Worm (Caenorhabditis elegans) whole organism, L3 larva: ENCODE measurements around the gene nas-21.
"Not testable (repeated sequence)": the region's sequence is repeated elsewhere in the genome, so short reads cannot be mapped to it uniquely, and the experiment has no call there.

Experiments
- ZK546.5 ChIP-seq: sonication (generic microtip); optimal IDR thresholded peaks from 2 replicates; lab custom pipeline; 2017; ENCODE audit warnings: missing biosample characterization, missing genetic modification characterization
- aly-2 ChIP-seq: fragments of 150-350 bp; optimal IDR thresholded peaks from 2 replicates; lab custom pipeline; 2014; ENCODE audit warnings: missing biosample characterization, missing genetic modification characterization
- ama-1 ChIP-seq: fragments of 150-350 bp; optimal IDR thresholded peaks from 2 replicates; lab custom pipeline; 2018
- ceh-28 ChIP-seq: fragments of 150-350 bp; optimal IDR thresholded peaks from 2 replicates; lab custom pipeline; 2014; ENCODE audit warnings: missing biosample characterization, missing genetic modification reagents, missing genetic modification characterization
- ceh-82 ChIP-seq: fragments of 150-350 bp; optimal IDR thresholded peaks from 2 replicates; lab custom pipeline; 2014; ENCODE audit warnings: missing biosample characterization, missing genetic modification characterization
- ceh-9 ChIP-seq: sonication (generic microtip); optimal IDR thresholded peaks from 2 replicates; lab custom pipeline; 2018; ENCODE audit warnings: missing biosample characterization, missing genetic modification characterization
- daf-12 ChIP-seq: fragments of 150-350 bp; optimal IDR thresholded peaks from 2 replicates; lab custom pipeline; 2014; ENCODE audit warnings: missing biosample characterization, missing genetic modification reagents, missing genetic modification characterization
- egl-27 ChIP-seq: sonication (generic microtip); optimal IDR thresholded peaks from 4 replicates; lab custom pipeline; 2017; ENCODE audit warnings: missing biosample characterization, missing genetic modification reagents, missing genetic modification characterization
- elt-2 ChIP-seq: sonication (generic microtip); optimal IDR thresholded peaks from 2 replicates; lab custom pipeline; 2016; ENCODE audit warnings: missing genetic modification reagents, mild to moderate bottlenecking, missing genetic modification characterization, missing compliant biosample characterization
- elt-3 ChIP-seq, 3 experiments: fragments of 150-350 bp in 1 of 3; sonication (generic microtip) in 2 of 3; optimal IDR thresholded peaks; 2 replicates in 2 of 3; 4 replicates in 1 of 3; lab custom pipeline; 2014 to 2017; ENCODE audit warnings: missing biosample characterization in 3 of 3, missing genetic modification characterization in 3 of 3
- eor-1 ChIP-seq, 2 experiments: fragments of 150-350 bp; optimal IDR thresholded peaks; 2 replicates each; lab custom pipeline; 2014 to 2018; ENCODE audit warnings: missing biosample characterization in 2 of 2, missing genetic modification characterization in 2 of 2
- fos-1 ChIP-seq: fragments of 150-350 bp; optimal IDR thresholded peaks from 2 replicates; lab custom pipeline; 2014; ENCODE audit warnings: missing biosample characterization, missing genetic modification characterization
- jun-1 ChIP-seq: fragments of 150-350 bp; optimal IDR thresholded peaks from 2 replicates; lab custom pipeline; 2014; ENCODE audit warnings: missing biosample characterization, missing genetic modification reagents, missing genetic modification characterization
- lsy-12 ChIP-seq: sonication (generic microtip); optimal IDR thresholded peaks from 2 replicates; lab custom pipeline; 2016; ENCODE audit warnings: mild to moderate bottlenecking, missing genetic modification characterization, missing compliant biosample characterization
- mdl-1 ChIP-seq: fragments of 150-350 bp; optimal IDR thresholded peaks from 2 replicates; lab custom pipeline; 2014; ENCODE audit warnings: missing biosample characterization, missing genetic modification characterization
- nhr-11 ChIP-seq: fragments of 150-350 bp; optimal IDR thresholded peaks from 2 replicates; lab custom pipeline; 2014; ENCODE audit warnings: missing biosample characterization, missing genetic modification characterization
- nhr-12 ChIP-seq: fragments of 150-350 bp; optimal IDR thresholded peaks from 2 replicates; lab custom pipeline; 2014; ENCODE audit warnings: missing biosample characterization, missing genetic modification characterization
- nhr-23 ChIP-seq: fragments of 150-350 bp; optimal IDR thresholded peaks from 2 replicates; lab custom pipeline; 2014; ENCODE audit warnings: missing biosample characterization, missing genetic modification reagents, missing genetic modification characterization
- nhr-237 ChIP-seq: fragments of 150-350 bp; optimal IDR thresholded peaks from 2 replicates; lab custom pipeline; 2014; ENCODE audit warnings: missing biosample characterization, missing genetic modification characterization
- nhr-25 ChIP-seq: sonication (generic microtip); optimal IDR thresholded peaks from 2 replicates; lab custom pipeline; 2017; ENCODE audit warnings: missing biosample characterization, missing genetic modification characterization
- nhr-28 ChIP-seq: fragments of 150-350 bp; optimal IDR thresholded peaks from 2 replicates; lab custom pipeline; 2014; ENCODE audit warnings: missing biosample characterization, missing genetic modification characterization
- nhr-43 ChIP-seq: sonication (generic microtip); optimal IDR thresholded peaks from 2 replicates; lab custom pipeline; 2016; ENCODE audit warnings: mild to moderate bottlenecking, missing genetic modification characterization, missing compliant biosample characterization; ENCODE audit not compliant: poor library complexity, severe bottlenecking
- nhr-67 ChIP-seq: fragments of 150-350 bp; optimal IDR thresholded peaks from 2 replicates; lab custom pipeline; 2014; ENCODE audit warnings: missing biosample characterization, missing genetic modification characterization
- nhr-76 ChIP-seq: fragments of 150-350 bp; sonication (generic microtip); optimal IDR thresholded peaks from 5 replicates; lab custom pipeline; 2014; ENCODE audit warnings: missing biosample characterization, missing genetic modification characterization
- nhr-77 ChIP-seq: fragments of 150-350 bp; optimal IDR thresholded peaks from 2 replicates; lab custom pipeline; 2014; ENCODE audit warnings: missing biosample characterization, missing genetic modification characterization
- pha-4 ChIP-seq: fragments of 150-350 bp; optimal IDR thresholded peaks from 2 replicates; lab custom pipeline; 2014; ENCODE audit warnings: missing biosample characterization, missing genetic modification reagents, missing genetic modification characterization
- pqm-1 ChIP-seq: fragments of 150-350 bp; optimal IDR thresholded peaks from 2 replicates; lab custom pipeline; 2017; ENCODE audit warnings: missing biosample characterization, missing genetic modification characterization, inconsistent platforms
- skn-1 ChIP-seq: fragments of 150-350 bp; optimal IDR thresholded peaks from 2 replicates; lab custom pipeline; 2014; ENCODE audit warnings: missing biosample characterization, missing genetic modification characterization
- unc-39 ChIP-seq: sonication (generic microtip); optimal IDR thresholded peaks from 4 replicates; lab custom pipeline; 2017; ENCODE audit warnings: missing biosample characterization, missing genetic modification characterization
- unc-62 ChIP-seq: fragments of 150-350 bp; sonication (generic microtip); optimal IDR thresholded peaks from 4 replicates; lab custom pipeline; 2014; ENCODE audit warnings: missing biosample characterization, missing genetic modification reagents, missing genetic modification characterization
- zag-1 ChIP-seq: fragments of 150-350 bp; optimal IDR thresholded peaks from 2 replicates; lab custom pipeline; 2014; ENCODE audit warnings: missing biosample characterization, missing genetic modification characterization
- ztf-11 ChIP-seq: fragments of 150-350 bp; optimal IDR thresholded peaks from 2 replicates; lab custom pipeline; 2014; ENCODE audit warnings: missing biosample characterization, missing genetic modification characterization

The nas-21 gene

DNA sequence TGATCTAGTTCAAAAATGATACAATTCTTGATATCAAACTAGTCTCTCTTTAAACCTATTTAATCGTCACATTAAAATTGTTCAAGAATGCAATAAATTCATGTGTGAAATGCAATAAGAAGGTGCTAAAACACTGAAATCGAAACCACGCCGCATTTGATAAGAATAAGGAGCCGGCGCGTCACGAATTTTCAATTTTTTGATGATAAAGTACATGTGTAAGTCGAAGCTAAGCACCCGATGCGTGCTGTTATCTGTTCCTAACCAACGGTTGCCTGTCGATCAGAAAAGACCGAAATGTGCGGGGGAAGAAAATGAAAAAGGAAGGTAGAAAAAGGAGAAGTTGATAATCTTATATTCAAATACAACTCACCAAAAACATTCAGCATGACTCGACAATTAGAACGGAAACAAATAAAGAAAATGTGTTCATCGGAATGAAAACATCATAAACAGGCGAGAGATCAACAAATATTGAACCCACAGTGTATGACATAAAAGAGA, 2.1 kb upstream of the nas-21 start, which contains the start of gene aat-6:
Gene aat-6 (minus strand): TSS at position 454 of the 504 bp plus-strand sequence.
- TF ChIP-seq pqm-1 (tag; lab: Kevin White, UChicago) (peak; percentile 86), jun-1 (peak; percentile 37), nhr-67 (tag; lab: Kevin White, UChicago) (no peak), elt-2 (tag; lab: Kevin White, UChicago) (peak; percentile 97), skn-1 (no peak)

DNA sequence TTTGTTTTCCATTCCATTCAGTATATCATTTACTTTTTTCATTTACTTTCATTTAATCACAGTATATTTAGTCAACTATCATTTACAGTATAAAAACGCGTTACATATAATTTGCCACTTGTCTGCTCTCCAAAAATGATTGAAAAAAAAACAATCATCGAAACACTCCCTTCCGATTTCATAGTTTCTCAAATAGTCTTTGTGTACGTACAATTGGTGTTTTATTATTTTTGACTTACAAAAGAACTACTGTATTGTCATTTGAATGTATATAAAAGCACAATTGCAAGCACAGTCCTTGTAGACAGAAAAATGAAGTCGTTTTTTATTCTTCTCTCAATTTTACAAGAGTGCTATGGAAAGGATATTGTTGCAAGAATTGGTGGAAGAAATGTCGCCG, 2.0 kb downstream of the nas-21 start, which contains the start of gene nas-22:
Gene nas-22 (plus strand): TSS at position 301 of the 400 bp plus-strand sequence.
- no peak for TF ChIP-seq nhr-25 (tag; lab: Kevin White, UChicago)
- TF ChIP-seq ZK546.5 (tag; lab: Kevin White, UChicago): no peak
- TF ChIP-seq elt-3 (tag; optimal IDR thresholded peaks at IDR 0.05; lab: Kevin White, UChicago): no peak
- TF ChIP-seq unc-39 (tag; lab: Kevin White, UChicago): no peak
- TF ChIP-seq unc-62 (GFP tag; lab: Kevin White, UChicago): no peak

DNA sequence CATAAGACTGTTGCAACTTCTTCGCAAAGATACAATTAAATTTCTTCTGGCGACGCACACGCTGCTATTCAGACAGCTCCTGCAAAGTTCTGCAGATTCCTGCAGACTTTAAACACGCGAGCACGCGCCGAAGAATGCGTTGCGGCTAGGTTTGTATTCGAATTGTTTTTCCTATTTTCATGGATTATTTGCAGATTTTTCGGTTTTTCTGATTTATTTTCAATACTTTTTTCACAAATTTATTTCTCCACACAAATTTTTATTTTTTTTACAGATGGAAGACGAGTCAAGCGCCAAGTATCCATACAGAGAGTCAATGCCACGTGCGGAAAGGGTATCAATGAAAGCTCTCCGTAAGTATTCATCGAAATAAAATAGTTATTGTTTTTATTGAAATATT, 3.3 kb downstream of the nas-21 start, which contains the start of gene T11F9.7:
Gene T11F9.7 (plus strand): TSS at position 301 of the 400 bp plus-strand sequence.
- not testable (repeated sequence) for TF ChIP-seq unc-62 (GFP tag; lab: Kevin White, UChicago); nhr-28 (tag; lab: Kevin White, UChicago); eor-1 (tag; optimal IDR thresholded peaks at IDR 0.05; lab: Kevin White, UChicago)

DNA sequence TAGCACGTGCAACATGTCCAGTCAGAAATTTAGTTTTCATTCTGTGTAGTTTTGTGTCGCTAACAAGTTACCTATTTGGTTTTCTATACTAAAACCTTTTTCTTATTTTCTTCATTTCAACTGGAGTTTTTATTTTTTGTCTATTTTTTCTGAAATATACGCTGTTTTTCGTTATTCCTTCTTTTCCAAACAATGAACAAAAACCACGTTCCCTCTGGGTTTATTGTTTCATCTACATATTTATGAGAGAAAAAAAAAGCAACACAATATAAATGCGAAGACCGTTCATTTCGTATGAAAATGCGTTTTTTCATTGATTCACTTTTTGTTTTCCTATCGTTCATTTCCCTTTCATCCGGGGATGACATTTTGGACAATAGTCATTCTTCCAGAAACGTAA, 7.0 kb downstream of the nas-21 start, which contains the start of gene T11F9.22:
Gene T11F9.22 (plus strand): TSS at position 301 of the 400 bp plus-strand sequence.
- TF ChIP-seq nhr-11: no peak
- no peak for TF ChIP-seq ama-1
- no peak for TF ChIP-seq nhr-77
- TF ChIP-seq elt-3 (tag; optimal IDR thresholded peaks at IDR 0.05; lab: Kevin White, UChicago): no peak
- no peak for TF ChIP-seq egl-27
- no peak for TF ChIP-seq ztf-11 (tag; lab: Kevin White, UChicago)

DNA sequence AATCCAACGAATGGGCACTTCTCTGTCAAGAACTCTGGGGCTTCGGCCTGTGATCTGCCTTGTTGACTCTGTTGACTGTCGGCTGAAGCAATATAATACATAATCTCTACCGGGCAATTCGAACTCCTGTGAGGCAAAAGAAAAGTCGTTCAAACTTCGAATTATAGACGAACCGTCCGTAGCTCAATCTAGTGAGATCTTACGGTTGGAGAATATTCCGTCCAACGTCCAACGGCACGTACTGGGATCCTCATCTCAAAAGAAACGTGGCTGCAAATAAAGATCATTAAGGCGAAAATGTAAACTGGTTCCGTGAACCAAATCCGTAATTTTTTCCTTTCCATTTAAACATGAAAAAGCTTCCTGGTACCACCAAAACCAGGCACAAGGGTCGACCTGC, 8.4 kb downstream of the nas-21 start, which contains the start of gene T11F9.14:
Gene T11F9.14 (minus strand): TSS at position 101 of the 400 bp plus-strand sequence.
- not testable (repeated sequence) for TF ChIP-seq aly-2 (tag; lab: Kevin White, UChicago); ceh-28; nhr-23

DNA sequence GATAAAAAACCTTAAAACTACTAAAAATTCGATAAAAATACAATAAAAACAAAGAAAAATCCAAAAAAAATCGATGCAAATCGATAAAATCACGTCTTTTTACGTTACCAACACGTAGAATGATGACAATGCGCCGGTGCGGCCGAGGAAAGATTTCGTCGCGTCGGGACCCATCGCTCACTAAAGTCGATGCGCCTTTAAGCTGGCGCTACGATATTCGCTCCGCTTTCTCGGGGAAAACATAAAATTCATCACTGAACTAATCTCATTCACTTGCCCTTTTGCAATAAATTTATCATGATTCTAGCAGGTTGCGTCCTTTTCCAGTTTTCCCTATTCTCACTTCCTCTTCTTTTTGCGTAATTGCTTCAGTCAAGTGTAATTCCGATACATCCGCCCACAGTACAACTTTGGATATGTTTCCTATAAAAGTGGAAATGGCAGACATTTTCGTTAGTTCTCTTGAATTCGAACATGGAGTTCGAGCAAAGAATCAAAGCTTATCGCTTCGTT, 11.3 kb downstream of the nas-21 start, which contains the start of gene col-157:
Gene col-157 (plus strand): TSS at position 463 of the 513 bp plus-strand sequence.
- TF ChIP-seq ceh-82; nhr-23; nhr-237 (tag; lab: Kevin White, UChicago): not testable (repeated sequence)

DNA sequence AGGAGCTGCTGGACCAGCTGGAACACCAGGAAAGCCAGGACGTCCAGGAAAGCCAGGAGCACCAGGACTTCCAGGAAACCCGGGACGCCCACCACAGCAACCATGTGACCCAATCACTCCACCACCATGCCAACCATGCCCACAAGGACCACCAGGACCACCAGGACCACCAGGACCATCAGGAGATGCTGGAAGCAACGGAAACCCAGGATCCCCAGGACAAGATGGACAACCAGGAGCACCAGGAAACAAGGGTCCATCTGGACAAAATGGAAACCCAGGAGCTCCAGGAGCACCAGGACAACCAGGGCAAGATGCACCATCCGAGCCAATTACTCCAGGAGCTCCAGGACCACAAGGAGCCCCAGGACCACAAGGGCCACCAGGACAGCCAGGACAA, 12.0 kb downstream of the nas-21 start:
- TF ChIP-seq unc-62 (GFP tag; lab: Kevin White, UChicago) (no peak), nhr-23 (no peak), daf-12 (tag; lab: Kevin White, UChicago) (no peak), nhr-25 (tag; lab: Kevin White, UChicago) (no peak), nhr-12 (tag; lab: Kevin White, UChicago) (no peak), pqm-1 (tag; lab: Kevin White, UChicago) (no peak), ceh-9 (tag; lab: Kevin White, UChicago) (no peak), fos-1 (tag; lab: Kevin White, UChicago) (no peak), mdl-1 (tag; lab: Kevin White, UChicago) (no peak), nhr-43 (tag; lab: Kevin White, UChicago) (no peak), lsy-12 (tag; lab: Kevin White, UChicago) (no peak), skn-1 (no peak), nhr-76 (tag; lab: Kevin White, UChicago) (no peak), zag-1 (tag; lab: Kevin White, UChicago) (no peak), pha-4 (tag; lab: Kevin White, UChicago) (no peak), ceh-82 (no peak)
